Worm (Caenorhabditis elegans) whole organism, midembryonic: Measurements from ENCODE around the gene Y41C4A.12.

ENCODE experiments used
- T22C8.4 ChIP-seq: fragments of 200-800 bp; sonication (Bioruptor generic); IDR thresholded peaks from 2 replicates; pipeline ENCODE4 v1.3.6; 2022; ENCODE audit warnings: missing genetic modification characterization, missing compliant biosample characterization
- cog-1 ChIP-seq: sonication (generic microtip); optimal IDR thresholded peaks from 2 replicates; lab custom pipeline; 2016; ENCODE audit warnings: missing genetic modification characterization, missing compliant biosample characterization
- flt-1 ChIP-seq: fragments of 200-800 bp; sonication (Bioruptor generic); IDR thresholded peaks from 2 replicates; pipeline ENCODE4 v1.3.6; 2022; ENCODE audit warnings: missing genetic modification characterization, missing compliant biosample characterization
- klf-2 ChIP-seq: fragments of 200-800 bp; sonication (Bioruptor generic); conservative IDR thresholded peaks from 2 replicates; pipeline ENCODE4 v1.3.6; 2022; ENCODE audit warnings: missing genetic modification reagents, missing genetic modification characterization, missing compliant biosample characterization
- med-1 ChIP-seq: sonication (generic microtip); optimal IDR thresholded peaks from 2 replicates; lab custom pipeline; 2017; ENCODE audit warnings: missing genetic modification characterization, mild to moderate bottlenecking, missing compliant biosample characterization, antibody characterized with exemption, missing genetic modification reagents; ENCODE audit not compliant: insufficient read depth
- ref-1 ChIP-seq: fragments of 200-800 bp; sonication (Bioruptor generic); conservative IDR thresholded peaks from 2 replicates; pipeline ENCODE4 v1.3.6; 2022; ENCODE audit warnings: missing genetic modification reagents, missing genetic modification characterization, missing compliant biosample characterization
- tab-1 ChIP-seq: fragments of 200-800 bp; sonication (Bioruptor generic); IDR thresholded peaks from 2 replicates; pipeline ENCODE4 v1.3.6; 2022; ENCODE audit warnings: missing genetic modification characterization, missing compliant biosample characterization
- ztf-23 ChIP-seq: fragments of 200-800 bp; sonication (Bioruptor generic); IDR thresholded peaks from 2 replicates; pipeline ENCODE4 v1.3.6; 2022; ENCODE audit warnings: missing genetic modification reagents, missing genetic modification characterization, missing compliant biosample characterization
- ztf-29 ChIP-seq: fragments of 200-800 bp; sonication (Bioruptor generic); IDR thresholded peaks from 2 replicates; pipeline ENCODE4 v1.3.6; 2022; ENCODE audit warnings: missing genetic modification reagents, missing genetic modification characterization, missing compliant biosample characterization

Gene Y41C4A.12

ce11 chrIII:11699959-11700358 lies 26.5 kb downstream of the Y41C4A.12 start, which contains the start of gene pqn-84:
Gene pqn-84 (plus strand): TSS chrIII:11700259.
- no peak for TF ChIP-seq tab-1 (GFP tag; lab: Robert Waterston, UW)
- no peak for TF ChIP-seq T22C8.4 (GFP tag; lab: Robert Waterston, UW)
- no peak for TF ChIP-seq med-1 (GFP tag; lab: Kevin White, UChicago)
- no peak for TF ChIP-seq cog-1 (tag; lab: Kevin White, UChicago)
- no peak for TF ChIP-seq ztf-23 (GFP tag; lab: Robert Waterston, UW)
- TF ChIP-seq ztf-29 (GFP tag; lab: Robert Waterston, UW): no peak
- TF ChIP-seq klf-2 (GFP tag; lab: Robert Waterston, UW): no peak
- no peak for TF ChIP-seq flt-1 (GFP tag; lab: Robert Waterston, UW)
- no peak for TF ChIP-seq ref-1 (GFP tag; lab: Robert Waterston, UW)

- TF ChIP-seq T22C8.4 (GFP tag; lab: Robert Waterston, UW): no peak
These were observed 27.9 kb downstream of the Y41C4A.12 start, which contains the start of gene Y41C4A.7 for ce11 chrIII:11698569-11698968. Gene Y41C4A.7 (plus strand): TSS chrIII:11698869.

ce11 chrIII:11696273-11696672 lies 30.2 kb downstream of the Y41C4A.12 start, which contains the start of gene Y41C4A.6:
Gene Y41C4A.6 (plus strand): TSS chrIII:11696573.
- no peak for TF ChIP-seq tab-1 (GFP tag; lab: Robert Waterston, UW)
- no peak for TF ChIP-seq flt-1 (GFP tag; lab: Robert Waterston, UW)

DNA sequence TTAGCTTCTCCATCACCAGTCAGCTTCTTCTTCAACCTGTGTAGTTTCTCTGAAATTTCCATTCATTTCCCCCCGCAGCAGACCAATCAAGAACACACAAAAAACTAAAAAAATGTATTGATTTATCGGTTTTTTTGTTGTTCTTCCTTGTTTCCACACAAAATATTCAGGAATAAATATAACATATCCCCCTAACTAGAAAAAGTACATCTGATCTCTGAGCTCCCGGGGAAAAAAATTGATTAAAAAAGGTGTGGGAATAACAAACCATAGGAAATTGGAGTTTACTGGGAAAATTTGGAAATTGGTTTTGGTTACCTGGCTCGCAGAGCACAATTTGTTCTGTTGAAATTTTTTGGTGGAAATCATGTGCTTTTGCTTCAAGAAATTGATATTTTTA lies 31.5 kb downstream of the Y41C4A.12 start, which contains the start of gene Y41C4A.22:
Gene Y41C4A.22, plus strand, starts transcription at position 301 of the 400 bp plus-strand sequence.
- no peak for TF ChIP-seq ref-1 (GFP tag; lab: Robert Waterston, UW)
- TF ChIP-seq klf-2 (GFP tag; lab: Robert Waterston, UW): no peak
- no peak for TF ChIP-seq ztf-29 (GFP tag; lab: Robert Waterston, UW)
- TF ChIP-seq ztf-23 (GFP tag; lab: Robert Waterston, UW): no peak
- no peak for TF ChIP-seq flt-1 (GFP tag; lab: Robert Waterston, UW)
- no peak for TF ChIP-seq med-1 (GFP tag; lab: Kevin White, UChicago)
- no peak for TF ChIP-seq T22C8.4 (GFP tag; lab: Robert Waterston, UW)
- no peak for TF ChIP-seq tab-1 (GFP tag; lab: Robert Waterston, UW)
- no peak for TF ChIP-seq cog-1 (tag; lab: Kevin White, UChicago)

- TF ChIP-seq ztf-29 (GFP tag; lab: Robert Waterston, UW) (no peak), ztf-23 (GFP tag; lab: Robert Waterston, UW) (0 out of 2 replicates have a peak, but pooled peaks have one; percentile 15)
These were observed 32.0 kb downstream of the Y41C4A.12 start for ce11 chrIII:11694506-11694947.

- no peak for TF ChIP-seq flt-1 (GFP tag; lab: Robert Waterston, UW)
- no peak for TF ChIP-seq T22C8.4 (GFP tag; lab: Robert Waterston, UW)
- TF ChIP-seq ztf-23 (GFP tag; lab: Robert Waterston, UW): no peak
- TF ChIP-seq med-1 (GFP tag; lab: Kevin White, UChicago): no peak
- TF ChIP-seq ztf-29 (GFP tag; lab: Robert Waterston, UW): no peak
- no peak for TF ChIP-seq klf-2 (GFP tag; lab: Robert Waterston, UW)
- TF ChIP-seq ref-1 (GFP tag; lab: Robert Waterston, UW): no peak
- no peak for TF ChIP-seq tab-1 (GFP tag; lab: Robert Waterston, UW)
- TF ChIP-seq cog-1 (tag; lab: Kevin White, UChicago): no peak
These were observed 34.1 kb downstream of the Y41C4A.12 start for ce11 chrIII:11692380-11692779.

ce11 chrIII:11689887-11690286 lies 36.6 kb downstream of the Y41C4A.12 start:
- TF ChIP-seq flt-1 (GFP tag; lab: Robert Waterston, UW): no peak
- no peak for TF ChIP-seq ref-1 (GFP tag; lab: Robert Waterston, UW)
- TF ChIP-seq ztf-23 (GFP tag; lab: Robert Waterston, UW): no peak
- no peak for TF ChIP-seq klf-2 (GFP tag; lab: Robert Waterston, UW)
- no peak for TF ChIP-seq cog-1 (tag; lab: Kevin White, UChicago)
- TF ChIP-seq med-1 (GFP tag; lab: Kevin White, UChicago): no peak
- no peak for TF ChIP-seq T22C8.4 (GFP tag; lab: Robert Waterston, UW)
- no peak for TF ChIP-seq tab-1 (GFP tag; lab: Robert Waterston, UW)
- no peak for TF ChIP-seq ztf-29 (GFP tag; lab: Robert Waterston, UW)

- TF ChIP-seq T22C8.4 (GFP tag; lab: Robert Waterston, UW) (no peak), tab-1 (GFP tag; lab: Robert Waterston, UW) (no peak), ztf-23 (GFP tag; lab: Robert Waterston, UW) (no peak), flt-1 (GFP tag; lab: Robert Waterston, UW) (no peak), cog-1 (tag; lab: Kevin White, UChicago) (no peak), klf-2 (GFP tag; lab: Robert Waterston, UW) (no peak), ref-1 (GFP tag; lab: Robert Waterston, UW) (no peak), med-1 (GFP tag; lab: Kevin White, UChicago) (no peak), ztf-29 (GFP tag; lab: Robert Waterston, UW) (no peak)
These were observed 37.2 kb downstream of the Y41C4A.12 start for ce11 chrIII:11689303-11689702.

DNA sequence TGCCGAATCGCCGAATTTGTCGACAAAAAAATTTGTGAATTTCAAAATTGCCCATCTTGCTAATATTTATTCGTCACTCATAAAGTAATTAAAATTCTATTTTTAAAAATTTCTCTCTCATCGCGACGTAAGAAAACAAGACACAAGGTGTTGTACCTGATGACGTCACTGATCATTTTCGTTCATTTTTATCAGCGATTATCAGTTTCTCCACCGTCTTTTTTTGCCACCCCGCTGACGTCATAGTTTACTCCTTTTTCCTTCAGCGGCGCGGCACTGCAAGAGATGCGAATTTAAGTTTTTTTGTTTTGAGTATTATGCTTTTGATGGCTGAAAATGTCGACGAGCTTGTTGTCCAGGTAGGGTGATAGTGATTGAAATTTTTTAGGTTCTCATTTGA lies 41.7 kb downstream of the Y41C4A.12 start:
- TF ChIP-seq cog-1 (tag; lab: Kevin White, UChicago): no peak
- TF ChIP-seq flt-1 (GFP tag; lab: Robert Waterston, UW): no peak
- no peak for TF ChIP-seq tab-1 (GFP tag; lab: Robert Waterston, UW)
- no peak for TF ChIP-seq med-1 (GFP tag; lab: Kevin White, UChicago)

ce11 chrIII:11683790-11684189 lies 42.7 kb downstream of the Y41C4A.12 start:
- TF ChIP-seq flt-1 (GFP tag; lab: Robert Waterston, UW) (no peak), T22C8.4 (GFP tag; lab: Robert Waterston, UW) (no peak), tab-1 (GFP tag; lab: Robert Waterston, UW) (no peak), ref-1 (GFP tag; lab: Robert Waterston, UW) (no peak), ztf-23 (GFP tag; lab: Robert Waterston, UW) (no peak), med-1 (GFP tag; lab: Kevin White, UChicago) (no peak), cog-1 (tag; lab: Kevin White, UChicago) (no peak), ztf-29 (GFP tag; lab: Robert Waterston, UW) (no peak), klf-2 (GFP tag; lab: Robert Waterston, UW) (no peak)
